Fruit fly (Drosophila melanogaster) whole organism, prepupa: ENCODE data around the gene snRNP-U1-70K.

Source experiments
- Blimp-1 ChIP-seq: fragments of 200-800 bp; sonication (Bioruptor generic); optimal IDR thresholded peaks from 3 replicates; lab custom pipeline; 2017; ENCODE audit warnings: missing biosample characterization, missing genetic modification characterization, mild to moderate bottlenecking, moderate library complexity, missing genetic modification reagents
- CG10669 ChIP-seq: fragments of 200-800 bp; sonication (Bioruptor generic); optimal IDR thresholded peaks from 3 replicates; lab custom pipeline; 2018; ENCODE audit warnings: missing biosample characterization, mild to moderate bottlenecking, missing genetic modification characterization, moderate library complexity
- CG15336 ChIP-seq: fragments of 200-800 bp; sonication (Bioruptor generic); IDR thresholded peaks from 2 replicates; pipeline ENCODE4 v1.3.6; 2022; ENCODE audit warnings: missing biosample characterization, missing genetic modification characterization
- CG16779 ChIP-seq: fragments of 200-800 bp; sonication (Bioruptor generic); optimal IDR thresholded peaks from 3 replicates; lab custom pipeline; 2017; ENCODE audit warnings: missing biosample characterization, mild to moderate bottlenecking, missing genetic modification characterization
- CG3032 ChIP-seq: fragments of 200-800 bp; optimal IDR thresholded peaks from 2 replicates; lab custom pipeline; 2019; ENCODE audit warnings: missing biosample characterization, mild to moderate bottlenecking, missing genetic modification characterization, moderate library complexity
- CG3919 ChIP-seq: fragments of 200-800 bp; sonication (Bioruptor generic); optimal IDR thresholded peaks from 3 replicates; lab custom pipeline; 2016; ENCODE audit warnings: missing biosample characterization, missing genetic modification characterization
- CG6163 ChIP-seq: fragments of 200-800 bp; sonication (Bioruptor generic); IDR thresholded peaks from 3 replicates; pipeline ENCODE4 v1.3.6; 2022; ENCODE audit warnings: missing biosample characterization, missing genetic modification characterization
- CG6276 ChIP-seq: fragments of 200-800 bp; sonication (Bioruptor generic); optimal IDR thresholded peaks from 2 replicates; lab custom pipeline; 2017; ENCODE audit warnings: missing biosample characterization, mild to moderate bottlenecking, missing genetic modification characterization
- CG6792 ChIP-seq: fragments of 200-800 bp; sonication (Bioruptor generic); optimal IDR thresholded peaks from 3 replicates; lab custom pipeline; 2016; ENCODE audit warnings: missing biosample characterization, missing genetic modification characterization
- CG6808 ChIP-seq: fragments of 200-800 bp; sonication (Bioruptor generic); optimal IDR thresholded peaks from 3 replicates; lab custom pipeline; 2017; ENCODE audit warnings: missing biosample characterization, missing genetic modification characterization, mild to moderate bottlenecking, moderate library complexity, missing genetic modification reagents
- CG6854 ChIP-seq: fragments of 200-800 bp; sonication (Bioruptor generic); optimal IDR thresholded peaks from 2 replicates; lab custom pipeline; 2017; ENCODE audit warnings: missing biosample characterization, mild to moderate bottlenecking, missing genetic modification characterization
- CG7368 ChIP-seq: fragments of 200-800 bp; sonication (Bioruptor generic); optimal IDR thresholded peaks from 3 replicates; lab custom pipeline; 2016; ENCODE audit warnings: missing biosample characterization, missing genetic modification characterization
- CG8119 ChIP-seq: fragments of 200-800 bp; sonication (Bioruptor generic); IDR thresholded peaks from 3 replicates; pipeline ENCODE4 v1.3.6; 2022; ENCODE audit warnings: missing biosample characterization, missing genetic modification characterization
- CG8319 ChIP-seq: fragments of 200-800 bp; sonication (Bioruptor generic); optimal IDR thresholded peaks from 3 replicates; lab custom pipeline; 2016; ENCODE audit warnings: missing biosample characterization, missing genetic modification characterization
- CG8632 ChIP-seq: fragments of 200-800 bp; sonication (Bioruptor generic); optimal IDR thresholded peaks from 3 replicates; lab custom pipeline; 2016; ENCODE audit warnings: missing biosample characterization, missing genetic modification characterization
- Eip75B ChIP-seq: fragments of 200-800 bp; sonication (Bioruptor generic); optimal IDR thresholded peaks from 3 replicates; lab custom pipeline; 2016; ENCODE audit warnings: missing biosample characterization, missing genetic modification characterization
- Eip78C ChIP-seq: fragments of 200-800 bp; sonication (Bioruptor generic); peaks from one replicate; lab custom pipeline; 2016; ENCODE audit warnings: missing biosample characterization, missing genetic modification characterization
- Ets21C ChIP-seq: fragments of 200-800 bp; sonication (Bioruptor generic); optimal IDR thresholded peaks from 3 replicates; lab custom pipeline; 2016; ENCODE audit warnings: missing biosample characterization, missing genetic modification characterization
- Ets96B ChIP-seq: fragments of 200-800 bp; optimal IDR thresholded peaks from 2 replicates; lab custom pipeline; 2019; ENCODE audit warnings: missing biosample characterization, mild to moderate bottlenecking, missing genetic modification characterization, moderate library complexity
- Gug ChIP-seq: fragments of 200-800 bp; sonication (Bioruptor generic); IDR thresholded peaks from 2 replicates; pipeline ENCODE4 v1.3.6; 2022; ENCODE audit warnings: missing biosample characterization, missing genetic modification characterization
- Lpt ChIP-seq: fragments of 200-800 bp; sonication (Bioruptor generic); optimal IDR thresholded peaks from 3 replicates; lab custom pipeline; 2016; ENCODE audit warnings: missing biosample characterization, missing genetic modification characterization
- Smox ChIP-seq: fragments of 200-800 bp; sonication (Bioruptor generic); optimal IDR thresholded peaks from 3 replicates; lab custom pipeline; 2016; ENCODE audit warnings: missing biosample characterization, missing genetic modification characterization
- Sox102F ChIP-seq: fragments of 200-800 bp; sonication (Bioruptor generic); optimal IDR thresholded peaks from 2 replicates; lab custom pipeline; 2016; ENCODE audit warnings: missing biosample characterization, mild to moderate bottlenecking, missing genetic modification characterization
- Sox14 ChIP-seq: fragments of 200-800 bp; sonication (Bioruptor generic); optimal IDR thresholded peaks from 3 replicates; lab custom pipeline; 2016; ENCODE audit warnings: missing biosample characterization, missing genetic modification characterization
- achi ChIP-seq: fragments of 200-800 bp; sonication (Bioruptor generic); optimal IDR thresholded peaks from 3 replicates; lab custom pipeline; 2016; ENCODE audit warnings: missing biosample characterization, missing genetic modification characterization
- cyc ChIP-seq: fragments of 200-800 bp; sonication (Bioruptor generic); optimal IDR thresholded peaks from 3 replicates; lab custom pipeline; 2016; ENCODE audit warnings: missing biosample characterization, missing genetic modification characterization
- dsx ChIP-seq: fragments of 200-800 bp; optimal IDR thresholded peaks from 3 replicates; lab custom pipeline; 2019; ENCODE audit warnings: missing biosample characterization, mild to moderate bottlenecking, missing genetic modification characterization, moderate library complexity; ENCODE audit not compliant: poor library complexity, severe bottlenecking
- fd59A ChIP-seq: fragments of 200-800 bp; sonication (Bioruptor generic); optimal IDR thresholded peaks from 2 replicates; lab custom pipeline; 2017; ENCODE audit warnings: missing biosample characterization, mild to moderate bottlenecking, missing genetic modification characterization, missing genetic modification reagents
- fd85E ChIP-seq: fragments of 200-800 bp; sonication (Bioruptor generic); optimal IDR thresholded peaks from 3 replicates; lab custom pipeline; 2016; ENCODE audit warnings: missing biosample characterization, missing genetic modification characterization
- fkh ChIP-seq: fragments of 200-800 bp; sonication (Bioruptor generic); optimal IDR thresholded peaks from 3 replicates; lab custom pipeline; 2017; ENCODE audit warnings: missing biosample characterization, mild to moderate bottlenecking, missing genetic modification characterization, moderate library complexity
- net ChIP-seq: fragments of 200-800 bp; sonication (Bioruptor generic); optimal IDR thresholded peaks from 3 replicates; lab custom pipeline; 2016; ENCODE audit warnings: missing biosample characterization, missing genetic modification characterization
- spab ChIP-seq: fragments of 200-800 bp; sonication (Bioruptor generic); optimal IDR thresholded peaks from 2 replicates; lab custom pipeline; 2017; ENCODE audit warnings: missing biosample characterization, mild to moderate bottlenecking, missing genetic modification characterization, missing genetic modification reagents
- ss ChIP-seq, 2 experiments: fragments of 200-800 bp; sonication (Bioruptor generic); optimal IDR thresholded peaks; 2 replicates in 1 of 2; 3 replicates in 1 of 2; lab custom pipeline; 2017 to 2018; ENCODE audit warnings: mild to moderate bottlenecking in 2 of 2, missing biosample characterization in 2 of 2, missing genetic modification characterization in 2 of 2, moderate library complexity in 1 of 2
- svp ChIP-seq: fragments of 200-800 bp; sonication (Bioruptor generic); peaks from one replicate; lab custom pipeline; 2016; ENCODE audit warnings: missing biosample characterization, missing genetic modification characterization
- topi ChIP-seq: fragments of 200-800 bp; sonication (Bioruptor generic); optimal IDR thresholded peaks from 3 replicates; lab custom pipeline; 2016; ENCODE audit warnings: missing biosample characterization, missing genetic modification characterization
- vri ChIP-seq: fragments of 200-800 bp; sonication (Bioruptor generic); optimal IDR thresholded peaks from 3 replicates; lab custom pipeline; 2016; ENCODE audit warnings: missing biosample characterization, mild to moderate bottlenecking, missing genetic modification characterization

Gene snRNP-U1-70K

dm6 chr2L:7009807-7010470 lies 38.4 kb upstream of the snRNP-U1-70K start, which contains the start of gene uif:
Gene uif, minus strand, starts transcription at chr2L:7010359.
- peak; percentile 33 for TF ChIP-seq net (GFP tag; lab: Kevin White, UChicago)
- peak; percentile 40; the same call in 1 of the 2 replicates for TF ChIP-seq CG15336 (GFP tag; lab: Robert Waterston, UW)
- TF ChIP-seq Ets96B, result peak; percentile 7
- peak; percentile 9 for TF ChIP-seq CG6808 (GFP tag; lab: Kevin White, UChicago)
- TF ChIP-seq CG6854 (GFP tag; lab: Kevin White, UChicago), result no peak
- TF ChIP-seq fd85E (GFP tag; lab: Kevin White, UChicago), result no peak
- TF ChIP-seq Blimp-1 (GFP tag; lab: Kevin White, UChicago), result no peak
- TF ChIP-seq Smox, result no peak
- TF ChIP-seq Lpt (GFP tag; lab: Kevin White, UChicago), result peak; percentile 59
- TF ChIP-seq CG6163, result peak; percentile 52
- peak; percentile 36 for TF ChIP-seq Eip75B (GFP tag; lab: Kevin White, UChicago)
- no peak for TF ChIP-seq Gug
- peak; percentile 1 for TF ChIP-seq spab (GFP tag; lab: Kevin White, UChicago)
- peak; percentile 52 for TF ChIP-seq CG6276 (GFP tag; lab: Kevin White, UChicago)
- no peak for TF ChIP-seq fkh (GFP tag; lab: Kevin White, UChicago)
- TF ChIP-seq CG10669 (GFP tag; lab: Kevin White, UChicago), result no peak
- peak; percentile 13 for TF ChIP-seq Sox14 (GFP tag; lab: Kevin White, UChicago)
- peak; percentile 61 for TF ChIP-seq Eip78C
- peak; percentile 24; the same call in 1 of the 3 replicates for TF ChIP-seq CG8119
- peak; percentile 46 to 51 for TF ChIP-seq ss (GFP tag; optimal IDR thresholded peaks at IDR 0.05; lab: Kevin White, UChicago)
- peak; percentile 46 for TF ChIP-seq dsx (GFP tag; lab: Kevin White, UChicago)

DNA sequence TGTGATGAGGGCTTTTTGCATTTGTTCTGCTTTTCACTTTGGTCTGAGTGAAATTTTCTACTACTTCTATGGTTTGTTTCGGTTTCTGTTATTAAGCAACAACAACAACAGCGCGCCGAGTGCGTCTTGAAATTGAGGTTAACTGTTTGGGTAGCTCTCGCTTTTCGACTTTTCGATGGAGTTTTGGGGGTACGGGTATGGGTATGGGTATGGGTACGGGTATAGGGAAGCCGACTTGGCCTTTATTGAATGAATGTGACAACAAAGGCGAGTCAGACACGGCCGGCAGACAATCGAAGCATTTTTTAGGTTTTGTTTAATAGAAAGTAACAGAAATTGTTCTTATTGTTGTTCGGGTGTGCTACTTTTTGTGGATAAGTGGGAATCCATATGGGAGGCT lies 36.0 kb upstream of the snRNP-U1-70K start:
- TF ChIP-seq Lpt (GFP tag; lab: Kevin White, UChicago) (no peak), CG6163 (no peak), Ets96B (no peak), fkh (GFP tag; lab: Kevin White, UChicago) (no peak), CG7368 (no peak), cyc (no peak), fd59A (GFP tag; lab: Kevin White, UChicago) (no peak), CG3919 (GFP tag; lab: Kevin White, UChicago) (no peak), CG8632 (GFP tag; lab: Kevin White, UChicago) (no peak), CG15336 (GFP tag; lab: Robert Waterston, UW) (no peak), achi (no peak), CG6792 (GFP tag; lab: Kevin White, UChicago) (no peak), topi (GFP tag; lab: Kevin White, UChicago) (no peak), CG16779 (tag; lab: Kevin White, UChicago) (no peak)

DNA sequence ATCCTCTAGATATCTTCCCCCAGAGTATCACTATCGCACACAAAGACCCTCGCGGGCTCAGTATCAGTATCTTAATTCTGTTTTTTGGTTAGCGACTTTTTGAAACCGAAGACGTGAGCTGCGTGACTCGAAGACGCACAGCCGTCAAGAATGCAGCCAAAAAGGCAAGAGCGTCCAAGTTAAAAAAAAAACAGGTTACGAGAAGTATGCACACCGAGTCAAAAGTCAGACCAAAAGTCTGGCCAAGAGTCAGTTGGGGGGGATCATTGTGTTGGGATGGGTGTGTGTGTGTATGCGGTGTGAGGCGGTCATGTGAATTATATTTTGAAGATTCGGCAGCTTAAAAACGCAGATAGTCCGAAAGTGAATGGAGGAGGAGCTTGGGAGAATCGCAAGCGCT lies 34.0 kb upstream of the snRNP-U1-70K start:
- no peak for TF ChIP-seq vri (GFP tag; lab: Kevin White, UChicago)
- peak; percentile 21 for TF ChIP-seq Eip78C

dm6 chr2L:7004304-7004703 lies 32.8 kb upstream of the snRNP-U1-70K start:
- no peak for TF ChIP-seq CG3032
- TF ChIP-seq CG8319, result no peak
- TF ChIP-seq Ets21C (GFP tag; lab: Kevin White, UChicago), result no peak
- TF ChIP-seq svp (GFP tag; lab: Kevin White, UChicago), result peak; percentile 49
- TF ChIP-seq Blimp-1 (GFP tag; lab: Kevin White, UChicago), result peak; percentile 27
- no peak for TF ChIP-seq net (GFP tag; lab: Kevin White, UChicago)
- TF ChIP-seq Sox102F (GFP tag; lab: Kevin White, UChicago), result no peak
- TF ChIP-seq Eip78C, result peak; percentile 7
- no peak for TF ChIP-seq CG8632 (GFP tag; lab: Kevin White, UChicago)
